Fruit fly (Drosophila melanogaster) whole organism, embryonic: ENCODE results near the gene CG43163.
A peak's percentile ranks its signal among the peaks of the same experiment; 100 is the strongest.

Experiments used
- Asciz ChIP-seq: fragments of 200-800 bp; sonication (Bioruptor generic); optimal IDR thresholded peaks from 2 replicates; lab custom pipeline; 2017; ENCODE audit warnings: missing biosample characterization, mild to moderate bottlenecking, missing genetic modification characterization, missing genetic modification reagents
- Blimp-1 ChIP-seq: fragments of 200-800 bp; sonication (Bioruptor generic); optimal IDR thresholded peaks from 3 replicates; lab custom pipeline; 2018; ENCODE audit warnings: missing biosample characterization, missing genetic modification characterization, mild to moderate bottlenecking, moderate library complexity, missing genetic modification reagents
- CG10267 ChIP-seq: fragments of 200-800 bp; sonication (Bioruptor generic); optimal IDR thresholded peaks from 2 replicates; lab custom pipeline; 2018; ENCODE audit warnings: missing biosample characterization, mild to moderate bottlenecking, missing genetic modification characterization, moderate library complexity
- CG10431 ChIP-seq: fragments of 200-800 bp; sonication (Bioruptor generic); optimal IDR thresholded peaks from 3 replicates; lab custom pipeline; 2018; ENCODE audit warnings: missing biosample characterization, mild to moderate bottlenecking, missing genetic modification characterization
- CG12942 ChIP-seq: fragments of 200-800 bp; sonication (Bioruptor generic); optimal IDR thresholded peaks from 3 replicates; lab custom pipeline; 2016; ENCODE audit warnings: missing biosample characterization, missing genetic modification characterization
- CG13894 ChIP-seq: fragments of 200-800 bp; sonication (Bioruptor generic); optimal IDR thresholded peaks from 3 replicates; lab custom pipeline; 2018; ENCODE audit warnings: missing biosample characterization, mild to moderate bottlenecking, missing genetic modification characterization, moderate library complexity
- CG14710 ChIP-seq: fragments of 200-800 bp; sonication (Bioruptor generic); optimal IDR thresholded peaks from 3 replicates; lab custom pipeline; 2019; ENCODE audit warnings: missing biosample characterization, mild to moderate bottlenecking, missing genetic modification characterization, moderate library complexity
- CG15269 ChIP-seq: fragments of 200-800 bp; sonication (Bioruptor generic); optimal IDR thresholded peaks from 2 replicates; lab custom pipeline; 2018; ENCODE audit warnings: missing biosample characterization, mild to moderate bottlenecking, missing genetic modification characterization, moderate library complexity
- CG16863 ChIP-seq: fragments of 200-800 bp; sonication (Bioruptor generic); optimal IDR thresholded peaks from 3 replicates; lab custom pipeline; 2016; ENCODE audit warnings: missing biosample characterization, missing genetic modification characterization
- CG17359 ChIP-seq: fragments of 200-800 bp; sonication (Bioruptor generic); optimal IDR thresholded peaks from 3 replicates; lab custom pipeline; 2018; ENCODE audit warnings: missing biosample characterization, mild to moderate bottlenecking, missing genetic modification characterization, moderate library complexity
- CG17829 ChIP-seq: fragments of 200-800 bp; optimal IDR thresholded peaks from 2 replicates; lab custom pipeline; 2019; ENCODE audit warnings: missing biosample characterization, mild to moderate bottlenecking, missing genetic modification characterization, moderate library complexity
- CG18619 ChIP-seq: fragments of 200-800 bp; sonication (Bioruptor generic); optimal IDR thresholded peaks from 3 replicates; lab custom pipeline; 2017; ENCODE audit warnings: missing biosample characterization, mild to moderate bottlenecking, missing genetic modification characterization
- CG2199 ChIP-seq: fragments of 200-800 bp; sonication (Bioruptor generic); IDR thresholded peaks from 3 replicates; pipeline ENCODE4 v1.3.6; 2022; ENCODE audit warnings: missing biosample characterization, missing genetic modification characterization
- CG30403 ChIP-seq: fragments of 200-800 bp; sonication (Bioruptor generic); optimal IDR thresholded peaks from 3 replicates; lab custom pipeline; 2016; ENCODE audit warnings: missing biosample characterization, missing genetic modification characterization
- CG31441 ChIP-seq: fragments of 200-800 bp; sonication (Bioruptor generic); IDR thresholded peaks from 2 replicates; pipeline ENCODE4 v1.3.6; 2022; ENCODE audit warnings: missing biosample characterization, missing genetic modification characterization
- CG4424 ChIP-seq: fragments of 200-800 bp; sonication (Bioruptor generic); optimal IDR thresholded peaks from 3 replicates; lab custom pipeline; 2016; ENCODE audit warnings: missing biosample characterization, missing genetic modification characterization
- CG6689 ChIP-seq: fragments of 200-800 bp; sonication (Bioruptor generic); IDR thresholded peaks from 2 replicates; pipeline ENCODE4 v1.3.6; 2022; ENCODE audit warnings: missing biosample characterization, missing genetic modification characterization
- CG9932 ChIP-seq: fragments of 200-800 bp; sonication (Bioruptor generic); IDR thresholded peaks from 2 replicates; pipeline ENCODE4 v1.3.6; 2022; ENCODE audit warnings: missing biosample characterization, missing genetic modification characterization
- Dip3 ChIP-seq: fragments of 200-800 bp; sonication (Bioruptor generic); optimal IDR thresholded peaks from 3 replicates; lab custom pipeline; 2016; ENCODE audit warnings: missing biosample characterization, missing genetic modification characterization
- Ets97D ChIP-seq: fragments of 200-800 bp; sonication (Bioruptor generic); optimal IDR thresholded peaks from 3 replicates; lab custom pipeline; 2016; ENCODE audit warnings: missing biosample characterization, missing genetic modification characterization
- Fer1 ChIP-seq: fragments of 200-800 bp; sonication (Bioruptor generic); optimal IDR thresholded peaks from 2 replicates; lab custom pipeline; 2017; ENCODE audit warnings: missing biosample characterization, mild to moderate bottlenecking, missing genetic modification characterization
- HLH4C ChIP-seq: fragments of 200-800 bp; sonication (Bioruptor generic); IDR thresholded peaks from 3 replicates; pipeline ENCODE4 v1.3.6; 2022; ENCODE audit warnings: missing biosample characterization, missing genetic modification characterization; ENCODE audit not compliant: partially characterized antibody
- Pdp1 ChIP-seq, 2 experiments: fragments of 200-800 bp; sonication (Bioruptor generic); optimal IDR thresholded peaks; 3 replicates each; lab custom pipeline; 2016; ENCODE audit warnings: missing biosample characterization in 2 of 2, missing genetic modification characterization in 2 of 2, mild to moderate bottlenecking in 1 of 2, moderate library complexity in 1 of 2
- Ptx1 ChIP-seq: fragments of 200-800 bp; sonication (Bioruptor generic); IDR thresholded peaks from 2 replicates; pipeline ENCODE4 v1.3.6; 2022; ENCODE audit warnings: missing biosample characterization, missing genetic modification characterization
- Scr ChIP-seq: fragments of 200-800 bp; sonication (Bioruptor generic); IDR thresholded peaks from 2 replicates; pipeline ENCODE4 v1.3.6; 2022; ENCODE audit warnings: missing biosample characterization, missing genetic modification characterization; ENCODE audit not compliant: partially characterized antibody
- Xbp1 ChIP-seq: fragments of 200-800 bp; sonication (Bioruptor generic); optimal IDR thresholded peaks from 3 replicates; lab custom pipeline; 2016; ENCODE audit warnings: missing biosample characterization, mild to moderate bottlenecking, missing genetic modification characterization
- aop ChIP-seq: fragments of 200-800 bp; sonication (Bioruptor generic); IDR thresholded peaks from 2 replicates; pipeline ENCODE4 v1.3.6; 2022; ENCODE audit warnings: missing biosample characterization, missing genetic modification characterization
- ato ChIP-seq: fragments of 200-800 bp; sonication (Bioruptor generic); IDR thresholded peaks from 2 replicates; pipeline ENCODE4 v1.3.6; 2022; ENCODE audit warnings: missing biosample characterization, missing genetic modification characterization; ENCODE audit not compliant: partially characterized antibody
- bbx ChIP-seq: fragments of 200-800 bp; sonication (Bioruptor generic); IDR thresholded peaks from 2 replicates; pipeline ENCODE4 v1.3.6; 2022; ENCODE audit warnings: missing biosample characterization, missing genetic modification characterization; ENCODE audit not compliant: partially characterized antibody
- dimm ChIP-seq: fragments of 200-800 bp; sonication (Bioruptor generic); IDR thresholded peaks from 2 replicates; pipeline ENCODE4 v1.3.6; 2022; ENCODE audit warnings: missing biosample characterization, missing genetic modification characterization
- dysf ChIP-seq: fragments of 200-800 bp; sonication (Bioruptor generic); IDR thresholded peaks from 3 replicates; pipeline ENCODE4 v1.3.6; 2022; ENCODE audit warnings: missing biosample characterization, missing genetic modification characterization
- grau ChIP-seq: fragments of 200-800 bp; optimal IDR thresholded peaks from 3 replicates; lab custom pipeline; 2019; ENCODE audit warnings: missing biosample characterization, mild to moderate bottlenecking, missing genetic modification characterization, moderate library complexity
- grn ChIP-seq: fragments of 200-800 bp; sonication (Bioruptor generic); optimal IDR thresholded peaks from 3 replicates; lab custom pipeline; 2017; ENCODE audit warnings: missing biosample characterization, missing genetic modification characterization
- inv ChIP-seq: fragments of 200-800 bp; sonication (Bioruptor generic); IDR thresholded peaks from 2 replicates; pipeline ENCODE4 v1.3.6; 2022; ENCODE audit warnings: missing biosample characterization, missing genetic modification characterization; ENCODE audit not compliant: partially characterized antibody
- jing ChIP-seq: fragments of 200-800 bp; sonication (Bioruptor generic); optimal IDR thresholded peaks from 2 replicates; lab custom pipeline; 2018; ENCODE audit warnings: missing biosample characterization, mild to moderate bottlenecking, missing genetic modification characterization
- klu ChIP-seq: fragments of 200-800 bp; sonication (Bioruptor generic); IDR thresholded peaks from 2 replicates; pipeline ENCODE4 v1.3.6; 2022; ENCODE audit warnings: missing biosample characterization, missing genetic modification characterization
- oc ChIP-seq: fragments of 200-800 bp; sonication (Bioruptor generic); optimal IDR thresholded peaks from 2 replicates; lab custom pipeline; 2018; ENCODE audit warnings: missing biosample characterization, mild to moderate bottlenecking, missing genetic modification characterization, moderate library complexity
- pan ChIP-seq, 4 experiments: fragments of >200 bp in 3 of 4; fragments of 200-800 bp in 1 of 4; sonication (Bioruptor generic) in 1 of 4; optimal IDR thresholded peaks in 3 of 4; IDR thresholded peaks in 1 of 4; 2 replicates each; pipeline versions ENCODE4 v1.3.6 to Lab custom; 2017 to 2022; ENCODE audit warnings: missing biosample characterization in 2 of 4, missing genetic modification characterization in 2 of 4, mixed read lengths in 1 of 4
- pros ChIP-seq: fragments of 200-800 bp; sonication (Bioruptor generic); optimal IDR thresholded peaks from 3 replicates; lab custom pipeline; 2019; ENCODE audit warnings: missing biosample characterization, mild to moderate bottlenecking, missing genetic modification characterization, moderate library complexity
- repo ChIP-seq: fragments of 200-800 bp; sonication (Bioruptor generic); optimal IDR thresholded peaks from 2 replicates; lab custom pipeline; 2016; ENCODE audit warnings: missing biosample characterization, missing genetic modification characterization
- sens ChIP-seq: fragments of 200-800 bp; sonication (Bioruptor generic); peaks from one replicate; lab custom pipeline; 2016; ENCODE audit warnings: missing biosample characterization, missing genetic modification characterization
- seq ChIP-seq: fragments of 200-800 bp; sonication (Bioruptor generic); IDR thresholded peaks from 2 replicates; pipeline ENCODE4 v1.3.6; 2022; ENCODE audit warnings: missing biosample characterization, missing genetic modification characterization
- stc ChIP-seq: fragments of 200-800 bp; sonication (Bioruptor generic); IDR thresholded peaks from 2 replicates; pipeline ENCODE4 v1.3.6; 2022; ENCODE audit warnings: missing biosample characterization, missing genetic modification characterization
- trh ChIP-seq: fragments of 200-800 bp; sonication (Bioruptor generic); optimal IDR thresholded peaks from 2 replicates; lab custom pipeline; 2016; ENCODE audit warnings: missing biosample characterization, missing genetic modification characterization
- unc-4 ChIP-seq: fragments of 200-800 bp; sonication (Bioruptor generic); IDR thresholded peaks from 2 replicates; pipeline ENCODE4 v1.3.6; 2022; ENCODE audit warnings: missing biosample characterization, missing genetic modification characterization; ENCODE audit not compliant: partially characterized antibody
- vnd ChIP-seq: fragments of 200-800 bp; sonication (Bioruptor generic); IDR thresholded peaks from 3 replicates; pipeline ENCODE4 v1.3.6; 2022; ENCODE audit warnings: missing biosample characterization, missing genetic modification characterization; ENCODE audit not compliant: partially characterized antibody
- vvl ChIP-seq: fragments of 200-800 bp; sonication (Bioruptor generic); IDR thresholded peaks from 2 replicates; pipeline ENCODE4 v1.3.6; 2022; ENCODE audit warnings: missing biosample characterization, missing genetic modification characterization
- wor ChIP-seq: fragments of 200-800 bp; sonication (Bioruptor generic); IDR thresholded peaks from 2 replicates; pipeline ENCODE4 v1.3.6; 2022; ENCODE audit warnings: missing biosample characterization, missing genetic modification characterization

Gene CG43163

dm6 chr3L:8534386-8535306 lies 27.7 kb upstream of the CG43163 start, which contains the start of gene ergic53 (continued):
- TF ChIP-seq CG13894 = no peak
- TF ChIP-seq CG16863 = no peak
- no peak; the same call in none of the 2 replicates for TF ChIP-seq unc-4 (GFP tag; lab: Robert Waterston, UW)
- TF ChIP-seq jing (GFP tag; lab: Kevin White, UChicago) = no peak
- no peak for TF ChIP-seq CG15269 (tag; lab: Kevin White, UChicago)
- TF ChIP-seq CG17829 (tag; lab: Kevin White, UChicago) = peak; percentile 14
- no peak for TF ChIP-seq wor (GFP tag; lab: Robert Waterston, UW)
- peak; percentile 89 for TF ChIP-seq HLH4C (GFP tag; lab: Robert Waterston, UW)
- TF ChIP-seq seq = no peak; the same call in 1 of the 2 replicates
- peak; percentile 44 for TF ChIP-seq CG10267 (tag; lab: Kevin White, UChicago)
- peak; percentile 10 for TF ChIP-seq repo (GFP tag; lab: Kevin White, UChicago)
- TF ChIP-seq grn (GFP tag; lab: Kevin White, UChicago) = no peak
- TF ChIP-seq klu (GFP tag; lab: Robert Waterston, UW) = no peak
- peak; percentile 3 for TF ChIP-seq grau (tag; lab: Kevin White, UChicago)
- peak; percentile 75 for TF ChIP-seq Scr (GFP tag; lab: Robert Waterston, UW)
- TF ChIP-seq ato (GFP tag; lab: Robert Waterston, UW) = peak; percentile 74
- TF ChIP-seq vvl (GFP tag; lab: Robert Waterston, UW) = no peak
- TF ChIP-seq pros (GFP tag; lab: Kevin White, UChicago) = no peak
- no peak for TF ChIP-seq aop
- no peak for TF ChIP-seq oc (tag; lab: Kevin White, UChicago)
- peak; percentile 79 for TF ChIP-seq vnd (GFP tag; lab: Robert Waterston, UW)
- no peak for TF ChIP-seq Asciz (GFP tag; lab: Kevin White, UChicago)
- no peak; the same call in 1 of the 2 replicates for TF ChIP-seq dimm
- TF ChIP-seq bbx (GFP tag; lab: Robert Waterston, UW) = peak; percentile 76
- TF ChIP-seq pan (optimal IDR thresholded peaks at IDR 0.05; lab: Kevin White, UChicago) = no peak
- TF ChIP-seq pan (GFP tag; optimal IDR thresholded peaks at IDR 0.05 in 1 of 2, IDR thresholded peaks at IDR 0.05 in 1 of 2) = peak in 1 of 2 experiments; percentile 18
- no peak for TF ChIP-seq CG18619
- no peak for TF ChIP-seq CG31441 (GFP tag; lab: Robert Waterston, UW)
- no peak for TF ChIP-seq CG17359 (tag; lab: Kevin White, UChicago)
- TF ChIP-seq CG9932 (GFP tag; lab: Robert Waterston, UW) = no peak
- TF ChIP-seq Fer1 = peak; percentile 56
- no peak for TF ChIP-seq stc (GFP tag; lab: Robert Waterston, UW)
- TF ChIP-seq CG10431 (GFP tag; lab: Kevin White, UChicago) = no peak
- no peak for TF ChIP-seq CG2199 (GFP tag; lab: Robert Waterston, UW)
- TF ChIP-seq CG30403 (GFP tag; lab: Kevin White, UChicago) = peak; percentile 8
- no peak for TF ChIP-seq Ets97D (GFP tag; lab: Kevin White, UChicago)
- TF ChIP-seq CG14710 (tag; lab: Kevin White, UChicago) = peak; percentile 56
- TF ChIP-seq trh (GFP tag; lab: Kevin White, UChicago) = no peak
- no peak for TF ChIP-seq CG12942
- TF ChIP-seq inv (GFP tag; lab: Robert Waterston, UW) = peak; percentile 56
- no peak for TF ChIP-seq Ptx1
- peak; percentile 32 for TF ChIP-seq sens (GFP tag; lab: Kevin White, UChicago)
- peak in 1 of 2 experiments; percentile 62 for TF ChIP-seq Pdp1 (GFP tag; optimal IDR thresholded peaks at IDR 0.05; lab: Kevin White, UChicago)
- peak; percentile 89 for TF ChIP-seq Xbp1 (GFP tag; lab: Kevin White, UChicago)
- no peak for TF ChIP-seq Dip3
- no peak for TF ChIP-seq Blimp-1 (GFP tag; lab: Kevin White, UChicago)
- TF ChIP-seq dysf (GFP tag; lab: Robert Waterston, UW) = no peak
- peak; percentile 9 for TF ChIP-seq CG4424
- no peak for TF ChIP-seq CG6689 (GFP tag; lab: Robert Waterston, UW)
